Fruit fly (Drosophila melanogaster): Measurements from ENCODE around the gene Gbeta13F.

Gene Gbeta13F

dm6 chrX:15849021-15849420 lies 10.9 kb upstream of the Gbeta13F start, which contains the start of gene sun (continued):
- TF ChIP-seq E2f2 (GFP tag; IDR thresholded peaks at IDR 0.05) (0 out of 2 replicates have a peak, but pooled peaks have one; percentile 38), CG43689 (GFP tag; IDR thresholded peaks at IDR 0.05) (no peak), CG12744 (GFP tag; optimal IDR thresholded peaks at IDR 0.05) (no peak), org-1 (GFP tag; optimal IDR thresholded peaks at IDR 0.05) (no peak), CG12071 (GFP tag; optimal IDR thresholded peaks at IDR 0.05) (no peak), CG8290 (GFP tag; optimal IDR thresholded peaks at IDR 0.05) (no peak), CG8290 (tag; optimal IDR thresholded peaks at IDR 0.05) (no peak), ranshi (GFP tag; IDR thresholded peaks at IDR 0.05) (no peak), Dref (GFP tag; IDR thresholded peaks at IDR 0.05) (peak; percentile 60), CG6765 (GFP tag; optimal IDR thresholded peaks at IDR 0.05) (no peak), sna (GFP tag; IDR thresholded peaks at IDR 0.05; ENCODE audit: partially characterized antibody) (no peak), crp (GFP tag; optimal IDR thresholded peaks at IDR 0.05) (peak in 1 of 2 experiments; percentile 50), Trl (optimal IDR thresholded peaks at IDR 0.05) (no peak), Trl (GFP tag; optimal IDR thresholded peaks at IDR 0.05) (no peak), tx (GFP tag; optimal IDR thresholded peaks at IDR 0.05) (no peak), CG13287 (GFP tag; IDR thresholded peaks at IDR 0.05; ENCODE audit: partially characterized antibody) (peak; percentile 46; the same call in 1 of the 2 replicates), Dll (GFP tag; IDR thresholded peaks at IDR 0.05; ENCODE audit: partially characterized antibody) (no peak), cwo (GFP tag; optimal IDR thresholded peaks at IDR 0.05) (no peak), CG1529 (GFP tag; optimal IDR thresholded peaks at IDR 0.05) (no peak), CG11504 (tag; optimal IDR thresholded peaks at IDR 0.05) (no peak), sens-2 (GFP tag; IDR thresholded peaks at IDR 0.05) (no peak), CG31224 (GFP tag; IDR thresholded peaks at IDR 0.05) (no peak), ac (GFP tag; optimal IDR thresholded peaks at IDR 0.05) (no peak), tio (GFP tag; optimal IDR thresholded peaks at IDR 0.05) (no peak), MBD-R2 (GFP tag; IDR thresholded peaks at IDR 0.05) (peak; percentile 37; the same call in 1 of the 2 replicates), stwl (tag; optimal IDR thresholded peaks at IDR 0.05) (peak; percentile 56), BEAF-32 (GFP tag; optimal IDR thresholded peaks at IDR 0.05) (peak; percentile 51), CG9932 (GFP tag; IDR thresholded peaks at IDR 0.05) (no peak), CG18262 (tag; optimal IDR thresholded peaks at IDR 0.05) (no peak), CG14667 (GFP tag; IDR thresholded peaks at IDR 0.05) (no peak), peb (GFP tag; IDR thresholded peaks at IDR 0.05) (no peak), z (GFP tag; IDR thresholded peaks at IDR 0.05) (no peak), usp (GFP tag; optimal IDR thresholded peaks at IDR 0.05) (no peak), bcd (GFP tag; optimal IDR thresholded peaks at IDR 0.05) (no peak), CG17612 (GFP tag; IDR thresholded peaks at IDR 0.05) (no peak), CG7987 (GFP tag; optimal IDR thresholded peaks at IDR 0.05) (no peak), CG17568 (GFP tag; optimal IDR thresholded peaks at IDR 0.05) (no peak), CG14050 (GFP tag; IDR thresholded peaks at IDR 0.05) (no peak), CG9215 (GFP tag; IDR thresholded peaks at IDR 0.05) (no peak), gcm2 (GFP tag; optimal IDR thresholded peaks at IDR 0.05) (no peak), D (optimal IDR thresholded peaks at IDR 0.05) (no peak), D (GFP tag; optimal IDR thresholded peaks at IDR 0.05) (no peak), vnd (GFP tag; IDR thresholded peaks at IDR 0.05; ENCODE audit: partially characterized antibody) (no peak), zfh1 (GFP tag; IDR thresholded peaks at IDR 0.05) (no peak), Rfx (GFP tag; IDR thresholded peaks at IDR 0.05) (no peak), CG12299 (tag; optimal IDR thresholded peaks at IDR 0.05) (no peak), CG16815 (GFP tag; optimal IDR thresholded peaks at IDR 0.05) (no peak), CG12219 (GFP tag; optimal IDR thresholded peaks at IDR 0.05) (no peak), Bdp1 (GFP tag; optimal IDR thresholded peaks at IDR 0.05) (no peak), sim (GFP tag; IDR thresholded peaks at IDR 0.05) (no peak), jumu (GFP tag; optimal IDR thresholded peaks at IDR 0.05) (no peak), hth (optimal IDR thresholded peaks at IDR 0.05) (no peak), Sry-δ (GFP tag; optimal IDR thresholded peaks at IDR 0.05) (peak; percentile 29), so (GFP tag; IDR thresholded peaks at IDR 0.05) (no peak)

Measured in whole organism, embryonic.